Worm (Caenorhabditis elegans): Measurements from ENCODE around the gene ZK971.1.

Gene ZK971.1

ce11 chrII:10281674-10282073 is 2.2 kb upstream of the ZK971.1 start:
- TF ChIP-seq med-1 (GFP tag; optimal IDR thresholded peaks at IDR 0.05; ENCODE audit: insufficient read depth) (no peak), T22C8.4 (GFP tag; IDR thresholded peaks at IDR 0.05) (no peak), tab-1 (GFP tag; IDR thresholded peaks at IDR 0.05) (no peak), ztf-23 (GFP tag; IDR thresholded peaks at IDR 0.05) (no peak), cog-1 (tag; optimal IDR thresholded peaks at IDR 0.05) (no peak), ztf-29 (GFP tag; IDR thresholded peaks at IDR 0.05) (no peak), ref-1 (GFP tag; conservative IDR thresholded peaks at IDR 0.05) (no peak), flt-1 (GFP tag; IDR thresholded peaks at IDR 0.05) (no peak), klf-2 (GFP tag; conservative IDR thresholded peaks at IDR 0.05) (no peak)

- no peak for TF ChIP-seq ref-1 (GFP tag; conservative IDR thresholded peaks at IDR 0.05)
- no peak for TF ChIP-seq ztf-29 (GFP tag; IDR thresholded peaks at IDR 0.05)
- no peak for TF ChIP-seq ztf-23 (GFP tag; IDR thresholded peaks at IDR 0.05)
- TF ChIP-seq tab-1 (GFP tag; IDR thresholded peaks at IDR 0.05) = no peak
- TF ChIP-seq med-1 (GFP tag; optimal IDR thresholded peaks at IDR 0.05; ENCODE audit: insufficient read depth) = no peak
- no peak for TF ChIP-seq cog-1 (tag; optimal IDR thresholded peaks at IDR 0.05)
- no peak for TF ChIP-seq klf-2 (GFP tag; conservative IDR thresholded peaks at IDR 0.05)
- no peak for TF ChIP-seq T22C8.4 (GFP tag; IDR thresholded peaks at IDR 0.05)
- TF ChIP-seq flt-1 (GFP tag; IDR thresholded peaks at IDR 0.05) = no peak
Observed at ce11 chrII:10271093-10271492, 8.4 kb downstream of the ZK971.1 start, which contains the start of gene F54B3.4. Gene F54B3.4 (minus strand): TSS chrII:10271193.

- TF ChIP-seq cog-1 (tag; optimal IDR thresholded peaks at IDR 0.05) = no peak
- TF ChIP-seq klf-2 (GFP tag; conservative IDR thresholded peaks at IDR 0.05) = no peak
- no peak for TF ChIP-seq tab-1 (GFP tag; IDR thresholded peaks at IDR 0.05)
- no peak for TF ChIP-seq flt-1 (GFP tag; IDR thresholded peaks at IDR 0.05)
- TF ChIP-seq med-1 (GFP tag; optimal IDR thresholded peaks at IDR 0.05; ENCODE audit: insufficient read depth) = no peak
Observed at ce11 chrII:10270052-10270451, 9.4 kb downstream of the ZK971.1 start, which contains the start of gene F54B3.2. Gene F54B3.2 (minus strand): TSS chrII:10270152.

- TF ChIP-seq ref-1 (GFP tag; conservative IDR thresholded peaks at IDR 0.05) (no peak), ztf-29 (GFP tag; IDR thresholded peaks at IDR 0.05) (no peak), med-1 (GFP tag; optimal IDR thresholded peaks at IDR 0.05; ENCODE audit: insufficient read depth) (no peak), flt-1 (GFP tag; IDR thresholded peaks at IDR 0.05) (no peak)
Observed at ce11 chrII:10261261-10261660, 18.2 kb downstream of the ZK971.1 start.

ce11 chrII:10252048-10252447 is 27.4 kb downstream of the ZK971.1 start:
- TF ChIP-seq flt-1 (GFP tag; IDR thresholded peaks at IDR 0.05) = no peak
- TF ChIP-seq ztf-23 (GFP tag; IDR thresholded peaks at IDR 0.05) = no peak
- TF ChIP-seq ref-1 (GFP tag; conservative IDR thresholded peaks at IDR 0.05) = no peak
- no peak for TF ChIP-seq T22C8.4 (GFP tag; IDR thresholded peaks at IDR 0.05)
- no peak for TF ChIP-seq tab-1 (GFP tag; IDR thresholded peaks at IDR 0.05)
- TF ChIP-seq cog-1 (tag; optimal IDR thresholded peaks at IDR 0.05) = no peak
- no peak for TF ChIP-seq ztf-29 (GFP tag; IDR thresholded peaks at IDR 0.05)
- TF ChIP-seq klf-2 (GFP tag; conservative IDR thresholded peaks at IDR 0.05) = no peak
- no peak for TF ChIP-seq med-1 (GFP tag; optimal IDR thresholded peaks at IDR 0.05; ENCODE audit: insufficient read depth)

- TF ChIP-seq ref-1 (GFP tag; conservative IDR thresholded peaks at IDR 0.05) (no peak), T22C8.4 (GFP tag; IDR thresholded peaks at IDR 0.05) (no peak), ztf-29 (GFP tag; IDR thresholded peaks at IDR 0.05) (no peak), cog-1 (tag; optimal IDR thresholded peaks at IDR 0.05) (no peak), flt-1 (GFP tag; IDR thresholded peaks at IDR 0.05) (no peak), ztf-23 (GFP tag; IDR thresholded peaks at IDR 0.05) (no peak), med-1 (GFP tag; optimal IDR thresholded peaks at IDR 0.05; ENCODE audit: insufficient read depth) (no peak), tab-1 (GFP tag; IDR thresholded peaks at IDR 0.05) (no peak), klf-2 (GFP tag; conservative IDR thresholded peaks at IDR 0.05) (no peak)
Observed at ce11 chrII:10250966-10251365, 28.5 kb downstream of the ZK971.1 start, which contains the start of gene F54B3.1. Gene F54B3.1 (plus strand): TSS chrII:10251266.

ce11 chrII:10248355-10249041 is 31.0 kb downstream of the ZK971.1 start, which contains the start of gene atad-3:
Gene atad-3 (plus strand): TSS chrII:10248991.
- TF ChIP-seq T22C8.4 (GFP tag; IDR thresholded peaks at IDR 0.05) (peak; percentile 85; the same call in 1 of the 2 replicates), klf-2 (GFP tag; conservative IDR thresholded peaks at IDR 0.05) (peak; percentile 96), tab-1 (GFP tag; IDR thresholded peaks at IDR 0.05) (peak; percentile 88), flt-1 (GFP tag; IDR thresholded peaks at IDR 0.05) (peak; percentile 95), ztf-29 (GFP tag; IDR thresholded peaks at IDR 0.05) (peak; percentile 90), ref-1 (GFP tag; conservative IDR thresholded peaks at IDR 0.05) (peak; percentile 79), ztf-23 (GFP tag; IDR thresholded peaks at IDR 0.05) (peak; percentile 97), cog-1 (tag; optimal IDR thresholded peaks at IDR 0.05) (peak; percentile 82), med-1 (GFP tag; optimal IDR thresholded peaks at IDR 0.05; ENCODE audit: insufficient read depth) (no peak)

ce11 chrII:10247594-10248283 is 31.7 kb downstream of the ZK971.1 start, which contains the start of gene nrde-2:
Gene nrde-2 (minus strand): TSS chrII:10247638.
- TF ChIP-seq ztf-23 (GFP tag; IDR thresholded peaks at IDR 0.05) (peak; percentile 87), klf-2 (GFP tag; conservative IDR thresholded peaks at IDR 0.05) (peak; percentile 64; the same call in 1 of the 2 replicates), ref-1 (GFP tag; conservative IDR thresholded peaks at IDR 0.05) (peak; percentile 41; the same call in 1 of the 2 replicates), flt-1 (GFP tag; IDR thresholded peaks at IDR 0.05) (peak; percentile 80)

ce11 chrII:10247154-10247553 is 32.3 kb downstream of the ZK971.1 start:
- TF ChIP-seq med-1 (GFP tag; optimal IDR thresholded peaks at IDR 0.05; ENCODE audit: insufficient read depth) (no peak), tab-1 (GFP tag; IDR thresholded peaks at IDR 0.05) (no peak), ref-1 (GFP tag; conservative IDR thresholded peaks at IDR 0.05) (no peak), cog-1 (tag; optimal IDR thresholded peaks at IDR 0.05) (no peak), flt-1 (GFP tag; IDR thresholded peaks at IDR 0.05) (no peak), ztf-23 (GFP tag; IDR thresholded peaks at IDR 0.05) (no peak), ztf-29 (GFP tag; IDR thresholded peaks at IDR 0.05) (no peak), klf-2 (GFP tag; conservative IDR thresholded peaks at IDR 0.05) (no peak), T22C8.4 (GFP tag; IDR thresholded peaks at IDR 0.05) (no peak)

Data from whole organism, midembryonic.